In genomic region chr3R:20204478-20205030, dm6 we compare ENCODE assay signal across 2 fruit fly cellular contexts.
TF ChIP-seq lines count a peak whose summit lies in the region.

Gene Nlg4, plus strand, starts transcription at chr3R:20204809.

- no peak for TF ChIP-seq CTCF in whole organism, embryonic (GFP tag; optimal IDR thresholded peaks at IDR 0.05; lab: Kevin White, UChicago)

TF ChIP-seq in whole organism, adult, 20 proteins besides CTCF, POLR2A, EP300 and RAD21:
- TF ChIP-seq Mnt (GFP tag; optimal IDR thresholded peaks at IDR 0.05; lab: Kevin White, UChicago) = peak; percentile 51
- no peak for TF ChIP-seq CG7101 (tag; optimal IDR thresholded peaks at IDR 0.05; lab: Kevin White, UChicago)

TF ChIP-seq in whole organism, embryonic, 481 proteins besides CTCF, POLR2A, EP300 and RAD21:
- no peak for TF ChIP-seq Hey (tag; optimal IDR thresholded peaks at IDR 0.05; lab: Kevin White, UChicago)
- TF ChIP-seq sens (GFP tag; lab: Kevin White, UChicago) = no peak
- TF ChIP-seq trh (GFP tag; optimal IDR thresholded peaks at IDR 0.05; lab: Kevin White, UChicago) = no peak
- no peak for TF ChIP-seq CG8478 (optimal IDR thresholded peaks at IDR 0.05; lab: Kevin White, UChicago)
- no peak for TF ChIP-seq CG17385 (GFP tag; optimal IDR thresholded peaks at IDR 0.05; lab: Kevin White, UChicago)
- TF ChIP-seq ase (GFP tag; IDR thresholded peaks at IDR 0.05; lab: Robert Waterston, UW) = no peak
- TF ChIP-seq CG17361 (GFP tag; IDR thresholded peaks at IDR 0.05; lab: Robert Waterston, UW) = no peak
- 0 out of 3 replicates have a peak, but pooled peaks have one; percentile 45 for TF ChIP-seq CG34422 (GFP tag; IDR thresholded peaks at IDR 0.05; lab: Robert Waterston, UW)
- peak; percentile 35; the same call in 1 of the 2 replicates for TF ChIP-seq Bgb (GFP tag; IDR thresholded peaks at IDR 0.05; lab: Robert Waterston, UW; ENCODE audit: partially characterized antibody)
- peak; percentile 68 for TF ChIP-seq Jarid2 (GFP tag; optimal IDR thresholded peaks at IDR 0.05; lab: Kevin White, UChicago)
- peak; percentile 51 to 89 for TF ChIP-seq Trl (optimal IDR thresholded peaks at IDR 0.05; lab: Kevin White, UChicago)
- no peak for TF ChIP-seq Trl (GFP tag; optimal IDR thresholded peaks at IDR 0.05; lab: Kevin White, UChicago)
- TF ChIP-seq lilli (GFP tag; optimal IDR thresholded peaks at IDR 0.05; lab: Kevin White, UChicago) = no peak
- TF ChIP-seq cg (GFP tag; optimal IDR thresholded peaks at IDR 0.05; lab: Kevin White, UChicago) = peak; percentile 26
- no peak for TF ChIP-seq ems (GFP tag; optimal IDR thresholded peaks at IDR 0.05; lab: Kevin White, UChicago)
- TF ChIP-seq Nf-YA (GFP tag; IDR thresholded peaks at IDR 0.05; lab: Robert Waterston, UW) = no peak
- TF ChIP-seq abd-A (tag; optimal IDR thresholded peaks at IDR 0.05; lab: Kevin White, UChicago) = peak; percentile 42
- no peak for TF ChIP-seq odd (GFP tag; optimal IDR thresholded peaks at IDR 0.05; lab: Kevin White, UChicago)
- peak; percentile 12 for TF ChIP-seq CG18599 (GFP tag; optimal IDR thresholded peaks at IDR 0.05; lab: Kevin White, UChicago)
- TF ChIP-seq org-1 (GFP tag; optimal IDR thresholded peaks at IDR 0.05; lab: Kevin White, UChicago) = no peak
- no peak for TF ChIP-seq Rx (GFP tag; IDR thresholded peaks at IDR 0.05; lab: Robert Waterston, UW)
- no peak for TF ChIP-seq oc (tag; optimal IDR thresholded peaks at IDR 0.05; lab: Kevin White, UChicago)
- TF ChIP-seq pb (GFP tag; optimal IDR thresholded peaks at IDR 0.05; lab: Kevin White, UChicago) = no peak
- TF ChIP-seq Ptx1 (GFP tag; IDR thresholded peaks at IDR 0.05; lab: Robert Waterston, UW) = no peak
- no peak for TF ChIP-seq lab (GFP tag; optimal IDR thresholded peaks at IDR 0.05; lab: Kevin White, UChicago)
- TF ChIP-seq jing (GFP tag; optimal IDR thresholded peaks at IDR 0.05; lab: Kevin White, UChicago) = no peak
- TF ChIP-seq zen2 (GFP tag; IDR thresholded peaks at IDR 0.05; lab: Robert Waterston, UW; ENCODE audit: partially characterized antibody) = no peak
- no peak for TF ChIP-seq CG9437 (GFP tag; optimal IDR thresholded peaks at IDR 0.05; lab: Kevin White, UChicago)
- no peak for TF ChIP-seq Scr (GFP tag; IDR thresholded peaks at IDR 0.05; lab: Robert Waterston, UW; ENCODE audit: partially characterized antibody)
- no peak for TF ChIP-seq CG12942 (GFP tag; optimal IDR thresholded peaks at IDR 0.05; lab: Kevin White, UChicago)
- TF ChIP-seq CG3838 (GFP tag; optimal IDR thresholded peaks at IDR 0.05; lab: Kevin White, UChicago) = no peak
- TF ChIP-seq NC2α (GFP tag; optimal IDR thresholded peaks at IDR 0.05; lab: Kevin White, UChicago) = no peak
- TF ChIP-seq ftz-f1 (GFP tag; optimal IDR thresholded peaks at IDR 0.05; lab: Kevin White, UChicago) = no peak
- TF ChIP-seq Optix (GFP tag; IDR thresholded peaks at IDR 0.05; lab: Robert Waterston, UW) = no peak
- no peak for TF ChIP-seq Eip74EF (GFP tag; optimal IDR thresholded peaks at IDR 0.05; lab: Kevin White, UChicago)
- TF ChIP-seq Dbx (GFP tag; IDR thresholded peaks at IDR 0.05; lab: Robert Waterston, UW) = 0 out of 3 replicates have a peak, but pooled peaks have one; percentile 23
- no peak for TF ChIP-seq CG2712 (tag; optimal IDR thresholded peaks at IDR 0.05; lab: Kevin White, UChicago)
- no peak for TF ChIP-seq D19B (GFP tag; optimal IDR thresholded peaks at IDR 0.05; lab: Kevin White, UChicago)
- TF ChIP-seq gfzf (GFP tag; optimal IDR thresholded peaks at IDR 0.05; lab: Kevin White, UChicago) = no peak
- TF ChIP-seq CG8089 (GFP tag; optimal IDR thresholded peaks at IDR 0.05; lab: Kevin White, UChicago) = no peak
- no peak for TF ChIP-seq D19A (tag; optimal IDR thresholded peaks at IDR 0.05; lab: Kevin White, UChicago)
- TF ChIP-seq CG17359 (tag; optimal IDR thresholded peaks at IDR 0.05; lab: Kevin White, UChicago) = no peak
- no peak for TF ChIP-seq CG10274 (GFP tag; optimal IDR thresholded peaks at IDR 0.05; lab: Kevin White, UChicago)
- no peak for TF ChIP-seq CG17802 (tag; optimal IDR thresholded peaks at IDR 0.05; lab: Kevin White, UChicago)
- TF ChIP-seq Dip3 (GFP tag; optimal IDR thresholded peaks at IDR 0.05; lab: Kevin White, UChicago) = no peak
- no peak for TF ChIP-seq NC2β (GFP tag; optimal IDR thresholded peaks at IDR 0.05; lab: Kevin White, UChicago)
- no peak for TF ChIP-seq sens-2 (GFP tag; IDR thresholded peaks at IDR 0.05; lab: Robert Waterston, UW)
- TF ChIP-seq CG6854 (GFP tag; optimal IDR thresholded peaks at IDR 0.05; lab: Kevin White, UChicago) = no peak
- TF ChIP-seq tio (GFP tag; optimal IDR thresholded peaks at IDR 0.05; lab: Kevin White, UChicago) = no peak
- no peak for TF ChIP-seq bcd (GFP tag; optimal IDR thresholded peaks at IDR 0.05; lab: Kevin White, UChicago)
- no peak for TF ChIP-seq tgo (GFP tag; IDR thresholded peaks at IDR 0.05; lab: Robert Waterston, UW)
- peak in 1 of 2 experiments; percentile 24 for TF ChIP-seq crp (GFP tag; optimal IDR thresholded peaks at IDR 0.05; lab: Kevin White, UChicago)
- no peak for TF ChIP-seq E2f2 (GFP tag; IDR thresholded peaks at IDR 0.05; lab: Robert Waterston, UW)
- TF ChIP-seq CG11247 (GFP tag; IDR thresholded peaks at IDR 0.05; lab: Robert Waterston, UW) = no peak
- no peak for TF ChIP-seq usp (GFP tag; optimal IDR thresholded peaks at IDR 0.05; lab: Kevin White, UChicago)
- TF ChIP-seq Stat92E (GFP tag; optimal IDR thresholded peaks at IDR 0.05; lab: Kevin White, UChicago) = no peak
- TF ChIP-seq stwl (tag; optimal IDR thresholded peaks at IDR 0.05; lab: Kevin White, UChicago) = no peak
- TF ChIP-seq onecut (GFP tag; IDR thresholded peaks at IDR 0.05; lab: Robert Waterston, UW) = no peak
- TF ChIP-seq tna (GFP tag; IDR thresholded peaks at IDR 0.05; lab: Robert Waterston, UW; ENCODE audit: partially characterized antibody) = no peak
- TF ChIP-seq CG2889 (GFP tag; IDR thresholded peaks at IDR 0.05; lab: Robert Waterston, UW) = no peak
- TF ChIP-seq ken (GFP tag; IDR thresholded peaks at IDR 0.05; lab: Robert Waterston, UW) = no peak
- no peak for TF ChIP-seq ATbp (GFP tag; optimal IDR thresholded peaks at IDR 0.05; lab: Kevin White, UChicago)
- no peak for TF ChIP-seq CG4424 (GFP tag; optimal IDR thresholded peaks at IDR 0.05; lab: Kevin White, UChicago)
- no peak for TF ChIP-seq sug (tag; optimal IDR thresholded peaks at IDR 0.05; lab: Kevin White, UChicago)
- TF ChIP-seq CG6254 (GFP tag; optimal IDR thresholded peaks at IDR 0.05; lab: Kevin White, UChicago) = no peak
- no peak for TF ChIP-seq bab2 (GFP tag; optimal IDR thresholded peaks at IDR 0.05; lab: Kevin White, UChicago)
- TF ChIP-seq dpn (GFP tag; optimal IDR thresholded peaks at IDR 0.05; lab: Kevin White, UChicago) = no peak
- TF ChIP-seq tin (GFP tag; optimal IDR thresholded peaks at IDR 0.05; lab: Kevin White, UChicago) = no peak
- TF ChIP-seq CG10267 (tag; optimal IDR thresholded peaks at IDR 0.05; lab: Kevin White, UChicago) = no peak
- TF ChIP-seq amos (GFP tag; IDR thresholded peaks at IDR 0.05; lab: Robert Waterston, UW; ENCODE audit: partially characterized antibody) = peak; percentile 12; the same call in 1 of the 2 replicates
- no peak for TF ChIP-seq CG8290 (GFP tag; optimal IDR thresholded peaks at IDR 0.05; lab: Kevin White, UChicago)
- TF ChIP-seq CG8290 (tag; optimal IDR thresholded peaks at IDR 0.05; lab: Kevin White, UChicago) = no peak
- TF ChIP-seq slbo (GFP tag; IDR thresholded peaks at IDR 0.05; lab: Robert Waterston, UW) = no peak
- no peak for TF ChIP-seq eve (GFP tag; optimal IDR thresholded peaks at IDR 0.05; lab: Kevin White, UChicago)
- TF ChIP-seq CG18011 (GFP tag; optimal IDR thresholded peaks at IDR 0.05; lab: Kevin White, UChicago) = no peak
- TF ChIP-seq CG16779 (GFP tag; IDR thresholded peaks at IDR 0.05; lab: Robert Waterston, UW) = peak; percentile 85
- TF ChIP-seq disco-r (GFP tag; optimal IDR thresholded peaks at IDR 0.05; lab: Kevin White, UChicago) = no peak
- TF ChIP-seq lbe (GFP tag; optimal IDR thresholded peaks at IDR 0.05; lab: Kevin White, UChicago) = no peak
- no peak for TF ChIP-seq CrebB (tag; optimal IDR thresholded peaks at IDR 0.05; lab: Kevin White, UChicago)
- TF ChIP-seq HLH4C (GFP tag; IDR thresholded peaks at IDR 0.05; lab: Robert Waterston, UW; ENCODE audit: partially characterized antibody) = no peak
- TF ChIP-seq Side (GFP tag; optimal IDR thresholded peaks at IDR 0.05; lab: Kevin White, UChicago) = no peak
- TF ChIP-seq row (GFP tag; IDR thresholded peaks at IDR 0.05; lab: Robert Waterston, UW) = no peak
- no peak for TF ChIP-seq Hr78 (GFP tag; optimal IDR thresholded peaks at IDR 0.05; lab: Kevin White, UChicago)
- TF ChIP-seq cwo (GFP tag; optimal IDR thresholded peaks at IDR 0.05; lab: Kevin White, UChicago) = no peak
- TF ChIP-seq CG43689 (GFP tag; IDR thresholded peaks at IDR 0.05; lab: Robert Waterston, UW) = no peak
- TF ChIP-seq NfI (GFP tag; optimal IDR thresholded peaks at IDR 0.05; lab: Kevin White, UChicago) = no peak
- TF ChIP-seq chif (GFP tag; optimal IDR thresholded peaks at IDR 0.05; lab: Kevin White, UChicago) = no peak
- peak; percentile 81 for TF ChIP-seq Deaf1 (tag; optimal IDR thresholded peaks at IDR 0.05; lab: Kevin White, UChicago)
- no peak for TF ChIP-seq Dp (GFP tag; optimal IDR thresholded peaks at IDR 0.05; lab: Kevin White, UChicago)
- no peak for TF ChIP-seq CG32532 (GFP tag; IDR thresholded peaks at IDR 0.05; lab: Robert Waterston, UW)
- no peak for TF ChIP-seq CG17612 (GFP tag; IDR thresholded peaks at IDR 0.05; lab: Robert Waterston, UW)
- no peak for TF ChIP-seq sim (GFP tag; IDR thresholded peaks at IDR 0.05; lab: Robert Waterston, UW)
- TF ChIP-seq sr (GFP tag; IDR thresholded peaks at IDR 0.05; lab: Robert Waterston, UW) = no peak
